Worm (Caenorhabditis elegans): ENCODE data around the gene mdt-11.

- TF ChIP-seq dao-5 (tag; optimal IDR thresholded peaks at IDR 0.05) = no peak
- TF ChIP-seq him-1 (tag; optimal IDR thresholded peaks at IDR 0.05) = peak; percentile 59
- TF ChIP-seq W03F9.2 (tag; optimal IDR thresholded peaks at IDR 0.05) = peak; percentile 40
Observed at ce11 chrIII:5068675-5069233, 47.7 kb downstream of the mdt-11 start, which contains the start of the genes C45G9.11 and C45G9.2.

Data from whole organism, L4/young adult.